Fruit fly (Drosophila melanogaster) ovary, adult (tissue): ENCODE measurements around the gene CG31287.
"Not testable (repeated sequence)": the region's sequence is repeated elsewhere in the genome, so short reads cannot be mapped to it uniquely, and the experiment has no call there.

Experiments used
- CG17801 ChIP-seq: fragments of 200-800 bp; optimal IDR thresholded peaks from 2 replicates; lab custom pipeline; 2019; ENCODE audit warnings: missing biosample characterization, mild to moderate bottlenecking, missing genetic modification characterization, moderate library complexity; ENCODE audit not compliant: partially characterized antibody

Gene CG31287

DNA sequence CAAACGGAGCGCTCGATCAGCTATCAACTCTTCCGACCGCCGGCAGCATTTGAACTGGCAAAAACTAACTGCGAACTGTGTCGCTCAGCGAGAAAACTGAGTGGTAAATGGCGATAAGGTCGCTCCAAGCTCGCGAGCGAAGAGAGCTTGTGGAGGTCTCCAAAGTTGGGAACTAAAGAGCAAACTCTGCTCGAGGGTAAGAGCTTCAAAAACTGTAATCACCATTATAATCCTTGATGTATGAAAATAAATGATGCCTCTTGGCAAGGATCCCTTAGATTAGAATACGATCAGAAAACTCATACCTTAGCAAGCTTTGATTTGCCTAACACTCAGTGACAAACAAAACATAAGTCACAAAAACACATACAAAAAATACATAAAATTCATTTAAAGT lies at the start of gene CG31287, which contains the start of gene CG6126:
TSS of gene CG31287 (plus strand) at position 347 of the 397 bp plus-strand sequence.
TSS of gene CG6126 (minus strand) at position 59 of the 397 bp plus-strand sequence.
- TF ChIP-seq CG17801, result peak; percentile 6

DNA sequence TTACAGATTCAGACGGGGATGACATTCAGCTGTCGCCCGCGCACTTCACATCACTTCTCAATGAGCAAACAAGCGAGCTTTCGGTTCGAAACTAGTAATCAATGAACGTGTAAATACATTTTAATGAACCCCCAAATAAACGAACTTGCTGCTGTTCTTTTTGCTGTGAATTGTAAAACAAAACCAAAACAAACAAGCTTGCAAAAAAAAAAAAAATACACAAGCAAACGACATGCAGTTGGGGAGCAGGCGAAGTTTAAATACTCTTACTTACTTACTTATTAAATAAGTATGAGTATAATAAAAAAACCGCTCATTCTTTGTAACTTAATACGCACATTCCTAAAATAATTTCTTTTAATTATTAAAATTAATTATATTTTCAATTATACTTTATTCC lies 48.9 kb upstream of the CG31287 start:
- peak; percentile 94 for TF ChIP-seq CG17801

DNA sequence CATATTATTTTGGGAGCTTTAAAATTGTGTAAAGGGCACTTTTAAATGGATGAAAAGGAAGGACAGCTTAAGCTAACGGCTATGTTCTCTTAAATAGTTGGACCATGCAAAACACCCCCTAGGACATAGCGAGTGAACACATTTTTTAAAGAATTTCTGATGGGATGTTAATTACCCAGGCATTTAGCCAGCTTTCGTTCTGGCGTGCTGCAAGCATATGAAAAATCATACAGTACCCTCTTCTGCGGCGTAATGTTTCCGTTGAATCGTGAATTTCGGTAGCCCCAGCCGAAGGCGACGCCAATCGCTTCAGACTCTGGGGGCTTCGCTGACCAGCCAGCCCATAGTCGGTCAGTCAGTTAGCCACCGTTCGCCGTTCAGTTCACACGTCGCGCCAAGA lies 48.5 kb upstream of the CG31287 start, which contains the start of gene CG6006:
TSS of gene CG6006 (plus strand) at position 301 of the 400 bp plus-strand sequence.
- TF ChIP-seq CG17801, result no peak

DNA sequence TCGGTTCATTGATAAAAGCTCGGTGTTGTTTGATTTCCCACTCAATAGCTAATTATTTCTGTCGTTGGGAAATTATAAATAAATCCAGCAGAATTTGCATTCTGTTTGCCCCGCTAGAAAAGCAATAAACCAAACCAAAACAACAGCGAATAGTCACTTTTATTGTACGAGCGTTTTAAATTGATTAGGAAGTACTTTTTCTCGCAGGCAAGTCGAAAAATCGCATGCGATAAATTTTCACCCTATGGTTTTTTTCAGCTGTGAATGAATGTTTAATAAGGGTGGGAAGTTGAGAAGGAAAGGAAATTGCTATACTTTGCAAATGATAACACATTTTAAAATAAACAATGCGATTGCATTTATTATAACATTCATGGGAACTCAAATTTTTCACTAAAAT lies 47.1 kb upstream of the CG31287 start:
- TF ChIP-seq CG17801, result no peak

DNA sequence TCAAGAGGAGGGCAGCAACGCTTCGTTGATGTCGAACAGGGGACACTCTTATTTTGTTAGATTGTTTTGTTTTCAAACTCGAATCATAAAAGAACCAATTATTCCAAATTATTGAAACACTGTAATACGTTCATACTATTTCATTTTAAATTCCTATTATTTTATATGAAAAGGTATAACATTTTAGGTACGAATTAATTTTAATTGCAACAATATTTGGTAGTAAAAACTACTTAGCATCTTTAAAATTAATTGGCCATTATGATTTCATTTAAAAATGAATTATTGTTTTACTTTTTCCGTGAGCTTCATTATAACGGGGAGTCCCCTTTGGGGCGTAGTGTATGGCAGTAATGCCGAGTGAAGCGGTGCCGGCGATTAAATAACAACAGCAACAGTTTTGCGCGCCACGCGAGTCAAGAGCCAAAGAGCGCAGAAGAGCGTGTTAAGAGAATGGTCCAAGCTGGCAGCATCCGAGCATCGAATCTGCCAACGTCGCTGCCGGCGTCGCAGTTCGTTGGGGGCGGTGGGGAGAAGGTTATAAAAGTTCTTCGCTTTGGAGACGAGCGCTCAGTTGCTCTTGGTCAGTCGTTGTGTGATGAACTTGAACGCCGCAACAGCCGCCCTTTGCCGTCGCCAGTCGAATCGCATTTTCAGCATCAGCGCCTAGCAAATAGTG lies 45.5 kb upstream of the CG31287 start:
- no peak for TF ChIP-seq CG17801

DNA sequence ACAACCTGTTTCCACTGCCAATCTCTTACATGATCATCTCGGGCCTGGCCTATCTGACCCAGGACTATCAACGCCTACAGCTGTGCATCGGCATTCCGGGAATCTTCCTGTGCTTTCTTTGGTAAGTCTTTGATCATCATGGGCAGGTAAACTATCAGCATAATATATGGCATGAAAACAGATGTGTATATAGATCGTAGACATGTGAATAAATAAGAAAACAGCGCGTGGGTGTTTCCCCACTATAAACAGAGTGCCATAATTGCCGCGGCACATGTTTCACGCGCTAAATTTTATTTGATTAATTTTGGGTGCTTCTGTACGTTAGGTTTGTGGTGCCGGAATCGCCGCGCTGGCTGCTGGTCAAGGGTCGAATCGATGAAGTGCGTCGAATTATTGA lies 35.1 kb upstream of the CG31287 start:
- no peak for TF ChIP-seq CG17801

DNA sequence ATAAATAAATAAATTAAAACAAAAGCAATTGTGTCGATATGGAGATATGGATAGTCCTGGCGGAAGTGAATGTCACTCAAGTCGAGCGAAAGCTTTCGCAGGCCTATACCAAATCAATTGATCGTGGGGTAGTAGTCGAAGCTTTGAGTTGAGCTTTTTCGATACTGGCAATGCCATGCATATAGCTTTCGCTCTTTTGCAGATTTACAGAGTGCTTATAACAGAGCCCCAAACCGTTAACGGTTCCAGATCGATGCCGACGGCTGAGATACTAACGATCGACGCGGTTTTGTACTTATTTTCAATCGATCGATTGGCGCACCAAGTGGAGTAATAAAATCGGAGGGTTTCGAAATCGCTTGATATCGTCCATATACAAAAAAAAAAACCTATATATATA lies 31.4 kb upstream of the CG31287 start, which contains the start of gene CG8925:
TSS of gene CG8925 (plus strand) at position 245 of the 400 bp plus-strand sequence.
- TF ChIP-seq CG17801, result no peak

DNA sequence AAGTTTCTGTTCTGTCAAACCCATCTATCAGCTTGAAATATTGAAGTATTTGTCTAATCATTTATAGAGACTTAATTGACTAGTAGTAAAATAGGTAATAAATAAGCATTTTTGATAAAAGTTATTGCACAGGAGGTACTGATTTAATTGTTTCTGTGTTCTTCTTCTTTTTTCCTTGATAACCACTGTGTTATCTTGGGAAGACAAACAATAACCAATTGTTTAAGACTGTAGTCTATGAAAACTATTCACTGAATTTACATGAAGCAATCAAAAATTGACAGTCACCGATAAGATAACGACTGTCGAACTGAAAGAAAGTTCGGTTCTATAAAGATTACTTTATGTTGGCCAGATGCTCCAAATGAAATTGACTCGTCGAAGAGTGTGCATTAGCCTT lies 29.7 kb upstream of the CG31287 start:
- TF ChIP-seq CG17801, result no peak

DNA sequence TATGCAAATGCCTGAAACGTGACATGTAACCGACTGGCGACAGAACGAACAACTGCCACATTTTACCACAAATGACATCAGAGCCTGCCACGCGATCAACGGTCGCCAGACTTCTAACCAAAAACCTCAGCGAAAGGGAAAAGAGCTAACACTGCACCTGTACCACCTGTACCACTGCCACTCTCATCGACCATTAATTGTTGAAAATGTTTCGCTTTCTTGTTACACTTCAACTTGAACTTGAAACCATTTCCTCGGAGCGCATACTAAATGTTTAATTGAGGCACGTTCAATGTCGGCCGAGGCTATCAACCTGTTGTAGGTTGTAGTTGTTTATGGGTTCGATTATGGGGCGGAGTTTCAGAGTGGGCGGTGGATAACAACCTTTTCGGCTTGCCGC lies 26.6 kb upstream of the CG31287 start:
- no peak for TF ChIP-seq CG17801

DNA sequence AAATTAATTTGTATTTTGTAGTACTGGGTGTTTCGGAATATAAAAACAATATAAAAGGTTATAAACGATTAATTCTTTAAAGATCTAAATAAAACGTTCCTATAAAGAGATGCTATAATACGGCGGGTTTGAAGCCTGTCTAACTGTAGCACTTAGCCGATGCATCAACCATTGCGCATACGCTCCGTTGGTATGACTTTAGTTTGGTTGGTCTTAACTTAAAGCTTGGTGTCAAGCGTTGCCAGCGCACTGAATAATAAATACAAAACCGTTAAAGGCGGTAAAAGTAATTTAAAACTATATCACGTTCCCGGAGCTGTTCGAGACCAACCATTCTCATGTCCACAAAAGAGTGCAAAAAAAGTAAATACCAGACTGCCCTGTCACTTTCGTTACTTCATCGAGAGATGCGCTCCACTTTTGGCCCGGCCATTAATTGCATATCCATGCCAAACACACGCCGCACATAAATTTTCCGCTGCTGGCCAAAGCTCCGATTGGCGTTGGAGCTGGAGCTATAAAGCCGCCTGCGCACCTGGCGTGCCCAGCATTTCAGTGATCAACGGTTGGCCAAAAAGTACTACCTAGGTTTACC lies 22.6 kb upstream of the CG31287 start, which contains the start of gene CG8927:
TSS of gene CG8927 (plus strand) at position 545 of the 595 bp plus-strand sequence.
- TF ChIP-seq CG17801, result no peak

DNA sequence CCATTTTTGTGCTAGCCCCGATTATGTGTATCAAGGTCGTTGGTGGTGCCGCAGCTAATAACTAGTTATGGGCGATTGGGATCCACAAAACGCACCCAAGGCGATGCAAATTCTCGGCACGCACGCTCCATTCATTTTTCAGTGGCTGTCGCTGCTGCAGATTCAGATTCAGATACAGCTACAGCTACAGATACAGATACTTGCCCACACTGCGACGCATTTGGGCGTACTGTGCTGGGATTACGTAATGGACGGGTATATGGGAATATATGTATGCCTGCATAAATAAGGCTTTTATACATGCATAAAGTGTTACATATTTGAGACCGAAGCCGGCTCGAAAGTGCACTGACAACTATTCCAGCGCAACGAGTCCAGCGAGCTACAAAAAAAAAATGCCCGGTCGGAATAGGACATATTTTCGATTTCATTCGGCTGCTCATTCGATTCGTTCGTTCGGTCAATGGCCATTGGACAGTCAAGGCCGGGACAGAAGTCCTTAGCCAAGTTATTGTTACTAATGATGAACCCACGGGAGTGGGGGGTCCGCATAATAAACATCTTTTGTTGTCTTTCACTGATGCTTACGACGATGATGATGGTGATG lies 20.8 kb upstream of the CG31287 start:
- no peak for TF ChIP-seq CG17801

DNA sequence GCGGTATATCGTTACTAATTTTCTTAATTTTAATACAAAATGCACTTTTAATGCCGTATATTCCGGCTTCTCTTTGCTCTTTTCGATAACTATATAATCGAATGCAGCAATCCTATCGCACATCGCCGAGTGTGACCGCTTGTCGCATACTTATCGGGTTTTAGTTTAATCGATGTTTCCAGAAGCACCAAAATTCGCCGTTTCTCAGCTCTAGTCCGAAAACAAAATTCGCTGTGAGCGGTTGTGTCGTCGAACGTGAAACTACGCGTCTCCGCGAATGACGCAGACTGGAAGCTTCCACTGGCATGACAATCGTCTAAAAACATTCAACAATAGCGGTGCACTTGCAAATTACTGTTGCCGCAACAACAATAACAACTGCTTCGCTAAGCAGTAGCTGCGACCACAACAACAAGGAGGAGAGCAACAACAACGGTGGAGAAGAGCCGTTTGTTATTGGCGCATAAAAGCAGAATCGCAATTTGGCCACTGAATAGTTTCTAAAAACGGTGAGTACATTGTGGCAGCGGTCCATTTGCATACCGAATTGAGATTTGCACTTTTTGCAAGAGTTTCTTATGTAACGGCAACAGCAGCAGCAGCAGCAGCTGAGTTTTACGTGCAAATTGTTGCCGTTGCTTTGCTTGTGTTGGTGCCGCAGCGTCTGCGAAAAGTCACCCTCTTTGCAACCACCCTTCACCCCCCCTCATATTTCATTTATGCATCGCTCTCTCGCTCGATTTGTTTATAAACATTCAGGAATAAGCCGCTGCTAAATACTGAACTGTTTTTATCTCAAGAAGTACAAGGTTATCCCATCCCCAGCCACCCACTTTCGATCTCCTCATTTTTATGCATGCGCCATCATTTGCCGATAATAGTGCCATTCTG lies 16.1 kb upstream of the CG31287 start, which contains the start of gene sra:
TSS of gene sra (plus strand) at position 209 of the 891 bp plus-strand sequence.
- peak; percentile 65 for TF ChIP-seq CG17801

DNA sequence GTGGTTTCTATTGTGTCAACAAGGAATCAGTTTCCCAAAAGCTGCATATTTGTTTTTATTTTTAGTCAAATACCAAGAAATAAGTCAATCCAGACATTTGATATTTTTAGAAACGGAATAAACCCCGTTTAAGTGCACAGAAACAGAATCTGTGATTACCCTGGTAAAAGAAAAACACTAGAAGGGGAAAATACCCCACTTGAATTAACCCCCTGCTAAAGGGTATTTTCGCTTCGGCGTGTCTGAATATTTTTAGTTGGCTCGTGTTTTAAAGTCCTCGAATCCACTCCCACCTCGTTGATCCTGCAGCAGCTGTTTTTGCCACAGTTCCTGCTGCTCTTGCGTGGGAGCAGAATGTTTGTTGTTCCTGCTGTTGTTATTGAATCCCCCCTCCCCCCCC lies 15.4 kb upstream of the CG31287 start:
- TF ChIP-seq CG17801, result no peak

DNA sequence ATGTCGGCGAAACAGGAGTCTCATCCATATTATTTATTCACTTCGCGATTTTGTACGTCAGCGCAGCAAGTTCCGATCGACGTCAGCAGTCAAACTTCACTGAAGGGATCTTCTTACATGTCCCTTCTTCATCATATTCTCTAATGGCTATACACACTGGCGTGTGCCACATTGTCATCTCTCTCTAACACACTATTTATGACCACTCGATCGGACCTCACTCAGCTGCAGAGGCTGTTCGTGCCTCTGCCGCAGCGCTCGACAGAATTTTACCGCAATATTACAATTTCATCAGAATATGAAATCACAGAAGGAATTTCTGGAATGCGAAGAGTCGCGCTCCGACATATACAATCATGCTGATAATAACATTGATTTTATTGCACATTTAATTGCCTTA lies 13.7 kb upstream of the CG31287 start, which contains the start of gene Bin1:
TSS of gene Bin1 (minus strand) at position 101 of the 400 bp plus-strand sequence.
- not testable (repeated sequence) for TF ChIP-seq CG17801

DNA sequence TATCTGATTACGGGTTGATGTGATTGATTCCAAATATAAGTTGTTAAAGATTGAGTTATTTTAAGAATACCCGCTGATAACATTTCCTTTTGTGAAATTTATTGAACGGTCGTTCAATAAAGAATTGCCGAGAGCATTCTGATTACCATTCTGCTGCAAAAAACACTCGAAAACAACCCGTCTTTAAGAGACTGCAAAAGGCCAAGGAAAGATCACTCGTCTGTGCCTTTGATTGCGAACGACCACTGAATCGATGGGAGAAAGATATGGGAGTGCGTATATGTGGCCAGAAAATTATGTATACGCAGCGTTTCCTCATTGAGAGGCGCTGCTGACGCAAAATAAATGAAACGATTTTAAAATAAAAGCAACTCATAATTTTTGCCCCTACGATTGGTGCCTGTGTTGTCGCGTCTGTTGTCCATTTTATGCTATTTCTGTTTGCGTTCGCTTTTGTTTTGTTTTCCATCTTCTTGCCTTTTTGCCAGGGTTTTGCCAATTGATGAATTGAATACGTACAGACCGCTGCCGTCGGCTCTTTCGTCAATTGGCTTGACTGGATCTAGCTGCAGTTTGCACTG lies 12.9 kb upstream of the CG31287 start:
- TF ChIP-seq CG17801, result no peak

DNA sequence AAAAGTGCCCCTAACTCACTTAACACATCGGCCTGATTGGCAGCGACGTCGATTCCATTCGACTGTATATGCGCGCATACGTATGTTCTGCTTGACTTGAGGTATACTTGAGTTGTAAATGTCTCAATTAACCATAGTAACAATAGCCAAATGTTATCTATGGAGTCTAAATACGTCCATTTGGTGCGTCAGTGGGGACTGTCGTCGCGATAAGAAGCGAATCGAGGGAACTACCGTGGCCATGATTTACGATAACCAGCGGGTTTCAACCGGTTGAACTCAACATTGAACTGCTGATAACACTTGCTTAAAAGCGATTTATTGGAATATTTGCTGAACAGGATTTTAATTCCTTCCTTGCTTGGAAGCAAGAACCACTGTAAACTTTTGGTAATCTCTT lies 12.4 kb upstream of the CG31287 start:
- TF ChIP-seq CG17801, result no peak
